Fruit fly (Drosophila melanogaster) whole organism, pupa: Measurements from ENCODE around the gene CG4017.

Source experiments
- CG10348 ChIP-seq: fragments of 200-800 bp; sonication (Bioruptor generic); IDR thresholded peaks from 2 replicates; pipeline ENCODE4 v1.3.6; 2022; ENCODE audit warnings: missing biosample characterization, missing genetic modification characterization
- CG12605 ChIP-seq: fragments of 200-800 bp; sonication (Bioruptor generic); IDR thresholded peaks from 2 replicates; pipeline ENCODE4 v1.3.6; 2022; ENCODE audit warnings: missing biosample characterization, missing genetic modification characterization
- CG13204 ChIP-seq: fragments of 200-800 bp; sonication (Bioruptor generic); optimal IDR thresholded peaks from 2 replicates; lab custom pipeline; 2018; ENCODE audit warnings: missing biosample characterization, mild to moderate bottlenecking, missing genetic modification characterization, moderate library complexity
- CG14655 ChIP-seq: fragments of 200-800 bp; sonication (Bioruptor generic); optimal IDR thresholded peaks from 3 replicates; lab custom pipeline; 2017; ENCODE audit warnings: mild to moderate bottlenecking, missing biosample characterization, missing genetic modification reagents, missing genetic modification characterization
- CG15710 ChIP-seq: fragments of 200-800 bp; sonication (Bioruptor generic); optimal IDR thresholded peaks from 2 replicates; lab custom pipeline; 2018; ENCODE audit warnings: missing biosample characterization, mild to moderate bottlenecking, missing genetic modification characterization, moderate library complexity
- CG17806 ChIP-seq: fragments of 200-800 bp; sonication (Bioruptor generic); optimal IDR thresholded peaks from 2 replicates; lab custom pipeline; 2018; ENCODE audit warnings: missing biosample characterization, mild to moderate bottlenecking, missing genetic modification characterization, moderate library complexity
- CG32121 ChIP-seq: fragments of 200-800 bp; sonication (Bioruptor generic); IDR thresholded peaks from 2 replicates; pipeline ENCODE4 v1.3.6; 2022; ENCODE audit warnings: missing biosample characterization, missing genetic modification characterization
- CG34367 ChIP-seq: fragments of 200-800 bp; sonication (Bioruptor generic); optimal IDR thresholded peaks from 2 replicates; lab custom pipeline; 2018; ENCODE audit warnings: missing biosample characterization, mild to moderate bottlenecking, missing genetic modification characterization
- CG4496 ChIP-seq: fragments of 200-800 bp; sonication (Bioruptor generic); IDR thresholded peaks from 3 replicates; pipeline ENCODE4 v1.3.6; 2022; ENCODE audit warnings: missing biosample characterization, missing genetic modification characterization
- CG8159 ChIP-seq: fragments of 200-800 bp; sonication (Bioruptor generic); optimal IDR thresholded peaks from 3 replicates; lab custom pipeline; 2018; ENCODE audit warnings: missing biosample characterization, mild to moderate bottlenecking, missing genetic modification characterization, moderate library complexity
- CG8301 ChIP-seq: fragments of 200-800 bp; sonication (Bioruptor generic); optimal IDR thresholded peaks from 2 replicates; lab custom pipeline; 2018; ENCODE audit warnings: missing biosample characterization, mild to moderate bottlenecking, missing genetic modification characterization
- CG9948 ChIP-seq: fragments of 200-800 bp; sonication (Bioruptor generic); optimal IDR thresholded peaks from 2 replicates; lab custom pipeline; 2018; ENCODE audit warnings: missing biosample characterization, mild to moderate bottlenecking, missing genetic modification characterization, moderate library complexity
- D1 ChIP-seq: fragments of 200-800 bp; sonication (Bioruptor generic); optimal IDR thresholded peaks from 2 replicates; lab custom pipeline; 2018; ENCODE audit warnings: missing biosample characterization, mild to moderate bottlenecking, missing genetic modification characterization, moderate library complexity
- EcR ChIP-seq: fragments of 200-800 bp; sonication (Bioruptor generic); optimal IDR thresholded peaks from 3 replicates; lab custom pipeline; 2019; ENCODE audit warnings: missing biosample characterization, missing genetic modification characterization, mild to moderate bottlenecking, moderate library complexity, missing genetic modification reagents
- Ets98B ChIP-seq: fragments of 200-800 bp; sonication (Bioruptor generic); IDR thresholded peaks from 2 replicates; pipeline ENCODE4 v1.3.6; 2022; ENCODE audit warnings: missing biosample characterization, missing genetic modification characterization
- Pif1A ChIP-seq: fragments of 200-800 bp; sonication (Bioruptor generic); optimal IDR thresholded peaks from 3 replicates; lab custom pipeline; 2016; ENCODE audit warnings: missing biosample characterization, missing genetic modification characterization
- Pif1B ChIP-seq: fragments of 200-800 bp; sonication (Bioruptor generic); optimal IDR thresholded peaks from 3 replicates; lab custom pipeline; 2016; ENCODE audit warnings: missing biosample characterization, missing genetic modification characterization
- Snoo ChIP-seq: fragments of 200-800 bp; sonication (Bioruptor generic); optimal IDR thresholded peaks from 3 replicates; lab custom pipeline; 2017; ENCODE audit warnings: missing biosample characterization, mild to moderate bottlenecking, missing genetic modification characterization, inconsistent platforms
- fd96Ca ChIP-seq: fragments of 200-800 bp; sonication (Bioruptor generic); IDR thresholded peaks from 3 replicates; pipeline ENCODE4 v1.3.6; 2022; ENCODE audit warnings: missing biosample characterization, missing genetic modification characterization
- gl ChIP-seq: fragments of 200-800 bp; sonication (Bioruptor generic); optimal IDR thresholded peaks from 2 replicates; lab custom pipeline; 2018; ENCODE audit warnings: missing biosample characterization, mild to moderate bottlenecking, missing genetic modification characterization
- rn ChIP-seq: fragments of 200-800 bp; sonication (Bioruptor generic); IDR thresholded peaks from 2 replicates; pipeline ENCODE4 v1.3.6; 2022; ENCODE audit warnings: missing biosample characterization, missing genetic modification characterization

Gene CG4017

DNA sequence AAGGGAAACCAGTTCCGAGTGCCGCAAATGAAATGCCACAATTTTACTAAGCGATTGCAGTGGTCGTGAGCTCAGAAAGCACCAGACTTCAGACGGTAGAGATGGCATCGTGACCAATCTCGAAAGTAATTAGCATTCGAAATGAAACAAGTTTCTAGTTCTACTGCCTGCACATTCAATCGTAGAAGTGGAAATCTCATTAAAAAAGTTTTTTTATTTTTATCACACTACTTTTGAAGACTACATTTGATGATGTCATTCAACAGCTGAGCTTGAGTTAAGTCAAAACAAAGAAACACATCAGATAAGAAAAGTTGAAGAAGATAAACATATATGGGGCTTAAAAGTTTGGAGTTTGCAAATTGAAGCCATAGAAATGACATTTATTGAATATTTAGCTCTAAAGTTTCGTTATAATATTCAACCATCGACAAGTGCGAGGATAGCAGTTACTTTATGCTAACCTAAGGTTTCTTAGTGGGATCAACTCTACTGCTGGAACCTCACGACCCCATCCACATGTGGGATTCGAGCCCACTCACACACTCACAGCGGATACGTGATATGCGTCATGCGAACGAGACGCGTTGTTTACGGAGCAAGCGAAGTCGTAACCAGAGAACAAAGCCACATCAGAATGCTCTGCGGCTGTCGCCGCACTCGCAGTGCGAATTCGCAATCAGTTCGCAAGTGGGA lies 30.7 kb upstream of the CG4017 start, which contains the start of gene CG13117:
TSS of gene CG13117 (plus strand) at position 646 of the 696 bp plus-strand sequence.
- peak; percentile 20; the same call in 1 of the 2 replicates for TF ChIP-seq CG12605 (GFP tag; lab: Robert Waterston, UW)
- no peak for TF ChIP-seq D1 (tag; lab: Kevin White, UChicago)
- peak; percentile 49 for TF ChIP-seq CG8301 (tag; lab: Kevin White, UChicago)
- TF ChIP-seq rn (GFP tag; lab: Robert Waterston, UW), result no peak
- TF ChIP-seq Ets98B, result peak; percentile 62
- no peak for TF ChIP-seq CG34367
- no peak for TF ChIP-seq CG10348 (GFP tag; lab: Robert Waterston, UW)
- no peak for TF ChIP-seq CG13204
- TF ChIP-seq CG9948 (tag; lab: Kevin White, UChicago), result peak; percentile 3
- TF ChIP-seq CG4496 (GFP tag; lab: Robert Waterston, UW), result peak; percentile 32; the same call in 1 of the 3 replicates
- TF ChIP-seq CG14655, result peak; percentile 62
- TF ChIP-seq EcR (GFP tag; lab: Kevin White, UChicago), result no peak
- TF ChIP-seq fd96Ca (GFP tag; lab: Robert Waterston, UW), result no peak; the same call in 2 of the 3 replicates
- no peak for TF ChIP-seq gl (tag; lab: Kevin White, UChicago)
- TF ChIP-seq CG15710 (tag; lab: Kevin White, UChicago), result peak; percentile 55
- peak; percentile 11 for TF ChIP-seq Snoo
- no peak for TF ChIP-seq Pif1B (GFP tag; lab: Kevin White, UChicago)
- peak; percentile 2 for TF ChIP-seq CG17806 (tag; lab: Kevin White, UChicago)
- peak; percentile 58 for TF ChIP-seq CG8159 (tag; lab: Kevin White, UChicago)
- TF ChIP-seq CG32121 (GFP tag; lab: Robert Waterston, UW), result no peak
- TF ChIP-seq Pif1A (GFP tag; lab: Kevin White, UChicago), result peak; percentile 5

DNA sequence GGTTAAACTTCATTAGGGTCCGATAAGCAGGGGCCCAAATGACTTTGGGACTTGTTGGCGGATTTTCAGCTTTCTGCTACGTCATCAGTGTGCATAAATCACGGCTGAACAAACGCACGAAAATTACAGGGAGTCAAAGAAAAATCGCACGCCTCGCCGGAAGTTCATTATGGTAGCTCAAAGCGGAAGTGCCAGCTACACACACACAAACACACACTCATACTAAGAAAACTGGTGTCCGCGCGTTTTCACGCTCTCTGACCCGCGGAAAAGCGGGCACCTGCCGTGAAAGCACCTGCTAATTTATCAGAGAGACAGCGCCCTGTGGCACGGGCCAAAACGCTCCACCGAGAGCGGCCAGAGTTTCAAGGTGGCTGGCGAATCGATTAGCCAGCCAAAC lies 29.5 kb upstream of the CG4017 start:
- TF ChIP-seq CG32121 (GFP tag; lab: Robert Waterston, UW) (no peak), Pif1A (GFP tag; lab: Kevin White, UChicago) (no peak), D1 (tag; lab: Kevin White, UChicago) (no peak), CG8301 (tag; lab: Kevin White, UChicago) (no peak), EcR (GFP tag; lab: Kevin White, UChicago) (no peak)
- TF ChIP-seq, all 21 proteins: peak for 0

DNA sequence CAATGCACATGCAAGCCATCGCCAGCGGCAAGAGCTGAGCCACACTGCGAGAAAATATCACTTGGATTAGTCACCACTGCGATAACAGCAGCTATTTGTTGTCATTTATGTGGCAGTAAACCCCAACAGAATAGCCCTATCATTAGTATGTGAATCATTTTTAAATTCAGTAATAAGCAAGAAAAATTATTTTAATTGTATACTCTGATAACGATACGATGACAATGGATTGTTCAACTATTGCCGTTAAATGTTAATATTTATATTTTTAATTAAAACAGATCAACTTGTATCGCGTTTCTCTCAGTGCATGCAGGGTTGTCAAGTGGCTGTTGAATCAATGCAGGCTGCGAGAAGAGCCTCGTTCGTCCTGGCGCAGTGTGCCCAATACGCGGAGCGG lies 29.1 kb upstream of the CG4017 start:
- no peak; the same call in 1 of the 2 replicates for TF ChIP-seq rn (GFP tag; lab: Robert Waterston, UW)
- no peak for TF ChIP-seq Pif1A (GFP tag; lab: Kevin White, UChicago)
- no peak for TF ChIP-seq gl (tag; lab: Kevin White, UChicago)
- TF ChIP-seq CG14655, result peak; percentile 59
- peak; percentile 61 for TF ChIP-seq CG8159 (tag; lab: Kevin White, UChicago)
- TF ChIP-seq CG17806 (tag; lab: Kevin White, UChicago), result peak; percentile 47
- no peak for TF ChIP-seq Snoo
- TF ChIP-seq fd96Ca (GFP tag; lab: Robert Waterston, UW), result peak; percentile 59; the same call in 2 of the 3 replicates
- TF ChIP-seq CG9948 (tag; lab: Kevin White, UChicago), result peak; percentile 37
- TF ChIP-seq CG15710 (tag; lab: Kevin White, UChicago), result peak; percentile 42
- peak; percentile 17; the same call in 1 of the 2 replicates for TF ChIP-seq CG32121 (GFP tag; lab: Robert Waterston, UW)
- TF ChIP-seq CG34367, result no peak
- no peak for TF ChIP-seq CG13204
- TF ChIP-seq CG12605 (GFP tag; lab: Robert Waterston, UW), result no peak
- peak; percentile 44; the same call in 1 of the 3 replicates for TF ChIP-seq CG4496 (GFP tag; lab: Robert Waterston, UW)
- TF ChIP-seq CG10348 (GFP tag; lab: Robert Waterston, UW), result no peak
- no peak for TF ChIP-seq EcR (GFP tag; lab: Kevin White, UChicago)
- TF ChIP-seq Ets98B, result no peak
- TF ChIP-seq Pif1B (GFP tag; lab: Kevin White, UChicago), result no peak
- peak; percentile 49 for TF ChIP-seq CG8301 (tag; lab: Kevin White, UChicago)
- no peak for TF ChIP-seq D1 (tag; lab: Kevin White, UChicago)
- TF ChIP-seq, all 21 proteins: peak for 9

DNA sequence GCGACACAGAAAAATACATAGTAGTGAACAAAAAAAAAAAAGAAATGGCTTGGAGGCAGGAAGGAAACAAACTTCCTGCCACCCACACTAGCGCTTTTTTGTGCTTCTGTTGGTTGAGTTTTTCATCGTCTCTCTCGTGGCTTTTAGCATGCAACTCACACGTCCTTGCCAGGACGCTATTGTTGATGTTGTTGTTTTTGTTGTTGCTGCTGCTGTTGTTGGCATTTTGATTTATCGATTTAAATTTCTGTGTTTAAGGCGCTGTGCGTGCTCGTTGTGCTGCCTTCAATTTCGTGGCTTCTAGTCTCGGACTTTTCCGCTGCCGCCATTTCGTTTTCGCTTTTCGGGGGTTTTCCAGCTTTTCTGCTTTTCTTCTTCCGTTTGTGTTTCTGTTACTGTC lies 27.2 kb upstream of the CG4017 start:
- TF ChIP-seq CG12605 (GFP tag; lab: Robert Waterston, UW) (no peak), D1 (tag; lab: Kevin White, UChicago) (no peak), CG8301 (tag; lab: Kevin White, UChicago) (no peak), CG9948 (tag; lab: Kevin White, UChicago) (no peak), CG10348 (GFP tag; lab: Robert Waterston, UW) (no peak), CG17806 (tag; lab: Kevin White, UChicago) (no peak), CG32121 (GFP tag; lab: Robert Waterston, UW) (no peak), CG15710 (tag; lab: Kevin White, UChicago) (no peak), CG4496 (GFP tag; lab: Robert Waterston, UW) (no peak), CG14655 (no peak), rn (GFP tag; lab: Robert Waterston, UW) (no peak), CG34367 (no peak), CG13204 (no peak), Snoo (no peak), EcR (GFP tag; lab: Kevin White, UChicago) (no peak), CG8159 (tag; lab: Kevin White, UChicago) (no peak), Pif1B (GFP tag; lab: Kevin White, UChicago) (no peak), gl (tag; lab: Kevin White, UChicago) (no peak), Pif1A (GFP tag; lab: Kevin White, UChicago) (no peak)

DNA sequence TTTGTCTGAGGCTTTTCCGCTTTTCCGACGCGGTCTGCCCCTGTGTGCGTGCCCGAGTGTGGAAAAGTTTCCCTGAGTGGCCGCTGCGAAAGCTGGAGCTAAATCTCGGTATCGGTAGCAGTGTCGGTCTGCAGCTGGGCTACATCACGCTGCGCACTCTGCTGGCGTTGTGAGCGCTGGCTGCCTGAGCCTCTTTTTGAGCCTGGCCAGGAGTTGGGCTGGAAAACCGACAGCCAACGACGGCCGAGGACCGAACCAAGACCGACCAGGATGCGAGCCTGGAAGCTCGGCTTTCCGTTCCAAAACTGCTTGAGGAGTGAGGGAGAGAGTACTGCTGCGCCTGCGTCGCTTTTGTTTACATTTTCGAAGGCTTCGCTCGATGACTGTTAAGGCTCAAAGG lies 23.0 kb upstream of the CG4017 start:
- TF ChIP-seq CG10348 (GFP tag; lab: Robert Waterston, UW) (no peak), EcR (GFP tag; lab: Kevin White, UChicago) (no peak), CG12605 (GFP tag; lab: Robert Waterston, UW) (no peak), CG32121 (GFP tag; lab: Robert Waterston, UW) (no peak), Pif1A (GFP tag; lab: Kevin White, UChicago) (no peak), CG8159 (tag; lab: Kevin White, UChicago) (no peak), CG15710 (tag; lab: Kevin White, UChicago) (no peak), CG17806 (tag; lab: Kevin White, UChicago) (no peak), D1 (tag; lab: Kevin White, UChicago) (no peak), Pif1B (GFP tag; lab: Kevin White, UChicago) (no peak), fd96Ca (GFP tag; lab: Robert Waterston, UW) (no peak), rn (GFP tag; lab: Robert Waterston, UW) (no peak), gl (tag; lab: Kevin White, UChicago) (no peak), CG14655 (no peak)
